Worm (Caenorhabditis elegans) whole organism, mixed stage, embryonic: Measurements from ENCODE around the gene E02C12.19.
A peak's percentile ranks its signal among the peaks of the same experiment; 100 is the strongest.
"Not testable (repeated sequence)": the region's sequence is repeated elsewhere in the genome, so short reads cannot be mapped to it uniquely, and the experiment has no call there.

Experiments
- blmp-1 ChIP-seq: fragments of 150-350 bp; optimal IDR thresholded peaks from 2 replicates; lab custom pipeline; 2014; ENCODE audit warnings: missing biosample characterization, missing genetic modification characterization
- ceh-83 ChIP-seq: fragments of 200-800 bp; sonication (Bioruptor generic); optimal IDR thresholded peaks from 2 replicates; lab custom pipeline; 2018; ENCODE audit warnings: mild to moderate bottlenecking, missing genetic modification characterization, missing compliant biosample characterization
- ces-1 ChIP-seq: fragments of 150-350 bp; optimal IDR thresholded peaks from 2 replicates; lab custom pipeline; 2014; ENCODE audit warnings: missing biosample characterization, missing genetic modification reagents, missing genetic modification characterization
- drap-1 ChIP-seq: fragments of 200-800 bp; sonication (Bioruptor generic); optimal IDR thresholded peaks from 3 replicates; lab custom pipeline; 2018; ENCODE audit warnings: mild to moderate bottlenecking, missing genetic modification characterization, missing compliant biosample characterization
- elt-1 ChIP-seq: sonication (generic microtip); optimal IDR thresholded peaks from 2 replicates; lab custom pipeline; 2017; ENCODE audit warnings: missing genetic modification characterization, mild to moderate bottlenecking, missing compliant biosample characterization, antibody characterized with exemption, moderate library complexity, borderline replicate concordance; ENCODE audit not compliant: insufficient read depth
- flh-1 ChIP-seq: fragments of 200-800 bp; sonication (Bioruptor generic); optimal IDR thresholded peaks from 2 replicates; lab custom pipeline; 2018; ENCODE audit warnings: mild to moderate bottlenecking, missing genetic modification characterization, moderate library complexity, missing compliant biosample characterization
- ham-2 ChIP-seq: fragments of 200-800 bp; sonication (Bioruptor generic); optimal IDR thresholded peaks from 2 replicates; lab custom pipeline; 2018; ENCODE audit warnings: mild to moderate bottlenecking, missing genetic modification characterization, missing compliant biosample characterization
- hlh-1 ChIP-seq: fragments of 150-350 bp; optimal IDR thresholded peaks from 2 replicates; lab custom pipeline; 2014; ENCODE audit warnings: missing biosample characterization, missing genetic modification reagents, missing genetic modification characterization
- lin-13 ChIP-seq: fragments of 150-350 bp; optimal IDR thresholded peaks from 2 replicates; lab custom pipeline; 2014; ENCODE audit warnings: missing biosample characterization, missing genetic modification characterization
- lsy-2 ChIP-seq: fragments of 150-350 bp; optimal IDR thresholded peaks from 2 replicates; lab custom pipeline; 2014; ENCODE audit warnings: missing biosample characterization, missing genetic modification characterization
- mab-5 ChIP-seq: fragments of 150-350 bp; optimal IDR thresholded peaks from 2 replicates; lab custom pipeline; 2014; ENCODE audit warnings: missing biosample characterization, missing genetic modification characterization
- mep-1 ChIP-seq: fragments of 150-350 bp; optimal IDR thresholded peaks from 2 replicates; lab custom pipeline; 2017; ENCODE audit warnings: missing biosample characterization, missing genetic modification reagents, missing genetic modification characterization, inconsistent platforms
- mls-2 ChIP-seq: sonication (generic microtip); optimal IDR thresholded peaks from 2 replicates; lab custom pipeline; 2016; ENCODE audit warnings: mild to moderate bottlenecking, missing genetic modification characterization, moderate library complexity, missing compliant biosample characterization
- nhr-12 ChIP-seq: fragments of 150-350 bp; optimal IDR thresholded peaks from 2 replicates; lab custom pipeline; 2014; ENCODE audit warnings: missing biosample characterization, missing genetic modification characterization
- nhr-2 ChIP-seq: fragments of 150-350 bp; optimal IDR thresholded peaks from 2 replicates; lab custom pipeline; 2014; ENCODE audit warnings: missing biosample characterization, missing genetic modification characterization
- nhr-28 ChIP-seq: fragments of 150-350 bp; optimal IDR thresholded peaks from 2 replicates; lab custom pipeline; 2014; ENCODE audit warnings: missing biosample characterization, missing genetic modification characterization
- nhr-76 ChIP-seq: sonication (generic microtip); optimal IDR thresholded peaks from 2 replicates; lab custom pipeline; 2017; ENCODE audit warnings: missing biosample characterization, missing genetic modification characterization
- pha-4 ChIP-seq: fragments of 150-350 bp; optimal IDR thresholded peaks from 2 replicates; lab custom pipeline; 2018; ENCODE audit warnings: missing biosample characterization, missing genetic modification reagents, missing genetic modification characterization
- sem-2 ChIP-seq: fragments of 200-800 bp; sonication (Bioruptor generic); optimal IDR thresholded peaks from 2 replicates; lab custom pipeline; 2018; ENCODE audit warnings: mild to moderate bottlenecking, missing genetic modification characterization, missing compliant biosample characterization
- snpc-4 ChIP-seq: fragments of 150-350 bp; optimal IDR thresholded peaks from 2 replicates; lab custom pipeline; 2014; ENCODE audit warnings: missing biosample characterization, missing genetic modification characterization
- sptf-1 ChIP-seq: sonication (generic microtip); optimal IDR thresholded peaks from 2 replicates; lab custom pipeline; 2017; ENCODE audit warnings: mild to moderate bottlenecking, missing genetic modification characterization, moderate library complexity, missing compliant biosample characterization
- tbx-8 ChIP-seq: fragments of 200-800 bp; sonication (Bioruptor generic); optimal IDR thresholded peaks from 2 replicates; lab custom pipeline; 2018; ENCODE audit warnings: mild to moderate bottlenecking, missing genetic modification characterization, moderate library complexity, missing compliant biosample characterization
- unc-120 ChIP-seq: sonication (generic microtip); optimal IDR thresholded peaks from 2 replicates; lab custom pipeline; 2017; ENCODE audit warnings: missing genetic modification characterization, missing compliant biosample characterization; ENCODE audit not compliant: poor library complexity, severe bottlenecking
- unc-39 ChIP-seq: fragments of 150-350 bp; optimal IDR thresholded peaks from 2 replicates; lab custom pipeline; 2014; ENCODE audit warnings: missing biosample characterization, missing genetic modification characterization
- unc-62 ChIP-seq: fragments of 150-350 bp; optimal IDR thresholded peaks from 2 replicates; lab custom pipeline; 2014; ENCODE audit warnings: missing biosample characterization, missing genetic modification reagents, missing genetic modification characterization
- zip-8 ChIP-seq: fragments of 150-350 bp; optimal IDR thresholded peaks from 2 replicates; lab custom pipeline; 2014; ENCODE audit warnings: missing biosample characterization, missing genetic modification characterization
- ztf-11 ChIP-seq: fragments of 150-350 bp; optimal IDR thresholded peaks from 2 replicates; lab custom pipeline; 2014; ENCODE audit warnings: missing biosample characterization, missing genetic modification characterization

Gene E02C12.19

DNA sequence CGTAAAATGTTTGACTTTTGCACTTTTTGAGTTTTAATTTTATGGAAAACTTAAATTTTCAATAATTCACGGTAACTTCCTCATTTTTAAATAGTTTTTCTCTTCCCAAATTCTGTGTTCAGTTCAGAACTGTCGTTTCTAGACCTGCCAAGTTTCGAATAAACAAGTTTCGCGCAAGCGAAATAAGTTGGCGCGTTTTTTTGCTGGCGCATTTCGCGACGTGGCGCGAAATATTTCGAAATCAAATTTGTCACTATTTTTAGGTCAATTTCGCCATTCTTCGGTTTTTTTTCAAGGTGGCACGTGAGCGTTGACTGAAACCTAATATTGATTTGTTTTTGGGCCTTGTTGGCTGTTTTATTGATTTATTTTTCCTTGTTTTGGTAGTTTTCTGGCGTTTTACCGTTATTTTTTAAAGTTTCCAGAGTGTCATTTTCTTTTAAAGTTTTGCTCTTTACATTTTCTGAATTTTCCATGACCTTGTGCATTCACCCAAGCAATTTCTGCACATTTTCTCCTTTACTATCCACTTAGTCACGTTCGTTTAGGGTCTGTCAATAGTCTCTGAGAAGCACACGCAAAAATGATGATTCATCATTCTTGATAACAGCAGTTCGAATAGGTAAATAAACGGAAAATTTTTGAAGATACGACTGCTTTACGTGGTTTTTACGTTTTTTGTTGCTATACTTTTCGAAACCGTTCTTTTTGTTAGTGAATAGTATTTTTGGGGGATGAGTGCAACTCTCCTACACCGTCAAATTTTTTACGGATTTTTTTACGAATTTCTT is 6.4 kb upstream of the E02C12.19 start:
- TF ChIP-seq ceh-83: no peak
- no peak for TF ChIP-seq sem-2 (GFP tag; lab: Kevin White, UChicago)
- no peak for TF ChIP-seq unc-62 (GFP tag; lab: Kevin White, UChicago)
- TF ChIP-seq mab-5: no peak
- TF ChIP-seq tbx-8 (GFP tag; lab: Kevin White, UChicago): no peak
- no peak for TF ChIP-seq ces-1 (GFP tag; lab: Kevin White, UChicago)
- TF ChIP-seq nhr-28 (tag; lab: Kevin White, UChicago): no peak
- no peak for TF ChIP-seq sptf-1
- TF ChIP-seq drap-1 (GFP tag; lab: Kevin White, UChicago): no peak
- TF ChIP-seq mls-2: no peak
- TF ChIP-seq ztf-11 (tag; lab: Kevin White, UChicago): no peak
- no peak for TF ChIP-seq zip-8

DNA sequence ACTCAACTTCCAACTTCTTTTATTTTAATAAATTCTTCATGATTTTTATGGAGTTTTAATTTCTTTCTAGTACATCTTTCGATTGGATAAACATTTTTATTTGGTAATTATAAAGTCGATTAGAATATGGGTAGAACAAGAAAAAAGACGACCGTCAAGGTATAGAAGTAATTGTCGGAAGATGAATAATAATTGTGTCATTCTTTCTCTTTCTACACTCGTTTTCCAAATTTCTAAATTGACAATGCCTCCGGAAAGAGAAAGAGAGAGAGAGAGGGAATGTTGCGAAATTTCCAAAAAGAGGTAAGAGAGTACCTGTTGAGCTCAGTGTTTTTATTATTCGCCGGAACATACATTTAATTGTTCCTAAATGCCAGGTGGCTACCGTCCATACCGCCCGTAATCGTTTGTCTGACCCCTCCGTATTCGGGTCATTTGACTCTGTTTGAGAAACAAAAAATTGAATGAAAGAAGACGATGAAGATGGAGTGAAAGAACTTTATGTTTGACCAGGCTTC is 5.6 kb upstream of the E02C12.19 start, which contains the start of gene E02C12.12:
E02C12.12 (minus strand) TSS at position 468 of the 518 bp plus-strand sequence.
- TF ChIP-seq unc-39 (tag; lab: Kevin White, UChicago): no peak
- TF ChIP-seq nhr-2 (tag; lab: Kevin White, UChicago): peak; percentile 51

DNA sequence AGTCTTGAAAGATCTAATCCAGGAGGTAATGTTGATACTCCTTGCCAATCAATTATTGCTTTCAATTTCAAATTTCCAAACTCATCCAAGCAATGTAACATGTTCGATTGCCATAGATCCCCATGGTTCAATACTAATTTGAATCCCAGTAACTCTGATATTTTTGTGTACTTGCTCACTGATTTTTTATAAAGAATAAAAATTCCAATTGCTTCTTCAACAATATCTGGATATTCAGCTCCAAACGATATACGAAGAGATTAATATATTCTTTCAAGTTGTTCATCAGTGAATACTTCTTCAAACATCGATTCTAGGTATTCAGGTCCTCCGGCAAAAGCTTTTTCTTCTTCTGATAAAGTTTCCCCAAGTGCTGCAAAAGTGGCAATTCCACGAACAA is 3.5 kb upstream of the E02C12.19 start, which contains the start of gene E02C12.11:
E02C12.11 (minus strand) TSS at position 101 of the 400 bp plus-strand sequence.
- TF ChIP-seq sptf-1; blmp-1; lin-13 (tag; lab: Kevin White, UChicago): not testable (repeated sequence)
- TF ChIP-seq, all 35 proteins: peak for 0; not testable (repeated sequence) for 35

DNA sequence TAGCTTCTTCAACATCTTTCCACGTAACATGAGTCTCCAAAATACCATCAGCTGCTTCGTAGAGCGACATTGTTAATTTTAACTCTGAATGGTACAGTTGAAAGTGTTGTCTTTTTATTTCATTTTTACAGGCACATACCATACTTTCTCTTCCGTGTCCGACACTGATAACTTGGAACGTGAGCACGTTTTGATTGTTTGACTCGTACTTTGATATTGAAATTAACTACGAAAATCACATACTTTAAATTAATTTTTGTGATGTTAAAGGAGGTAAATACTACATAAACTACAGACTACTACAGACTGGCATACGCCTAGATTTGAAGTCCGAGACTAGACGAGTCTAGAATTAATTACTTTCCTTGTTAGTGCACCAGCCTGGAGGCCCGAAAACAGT is 2.0 kb upstream of the E02C12.19 start, which contains the start of gene E02C12.10:
E02C12.10 (minus strand) TSS at position 75 of the 400 bp plus-strand sequence.
- no peak for TF ChIP-seq ces-1 (GFP tag; lab: Kevin White, UChicago)
- TF ChIP-seq, all 35 proteins: peak for 0

DNA sequence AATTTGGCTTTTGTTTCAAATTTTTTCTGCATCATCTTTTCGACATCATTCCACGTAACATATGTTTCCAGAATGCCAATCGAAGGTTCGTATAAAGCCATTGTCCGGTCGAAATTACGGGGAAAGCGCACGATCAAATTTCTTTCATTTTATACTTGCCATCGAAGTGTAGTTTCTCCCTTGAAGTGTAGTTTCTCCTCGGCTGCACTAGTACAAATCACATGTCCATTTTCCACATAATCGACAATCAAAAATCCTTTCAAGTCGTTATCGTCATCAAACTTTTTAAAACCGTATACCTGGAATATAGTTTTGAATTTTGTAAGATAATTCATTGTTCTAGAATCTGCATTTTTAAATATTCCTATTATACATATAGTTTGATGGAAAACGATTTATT is 939 bp downstream of the E02C12.19 start, which contains the start of gene E02C12.9:
E02C12.9 (minus strand) TSS at position 101 of the 400 bp plus-strand sequence.
- TF ChIP-seq sem-2 (GFP tag; lab: Kevin White, UChicago) (no peak), mep-1 (tag; lab: Kevin White, UChicago) (no peak), nhr-76 (tag; lab: Kevin White, UChicago) (no peak), ztf-11 (tag; lab: Kevin White, UChicago) (no peak), elt-1 (tag; lab: Kevin White, UChicago) (no peak), unc-120 (tag; lab: Kevin White, UChicago) (no peak), snpc-4 (no peak), hlh-1 (tag; lab: Kevin White, UChicago) (no peak), mls-2 (no peak), zip-8 (no peak), nhr-12 (tag; lab: Kevin White, UChicago) (no peak), ham-2 (GFP tag; lab: Kevin White, UChicago) (no peak), sptf-1 (no peak), lsy-2 (tag; lab: Kevin White, UChicago) (no peak), tbx-8 (GFP tag; lab: Kevin White, UChicago) (no peak)

DNA sequence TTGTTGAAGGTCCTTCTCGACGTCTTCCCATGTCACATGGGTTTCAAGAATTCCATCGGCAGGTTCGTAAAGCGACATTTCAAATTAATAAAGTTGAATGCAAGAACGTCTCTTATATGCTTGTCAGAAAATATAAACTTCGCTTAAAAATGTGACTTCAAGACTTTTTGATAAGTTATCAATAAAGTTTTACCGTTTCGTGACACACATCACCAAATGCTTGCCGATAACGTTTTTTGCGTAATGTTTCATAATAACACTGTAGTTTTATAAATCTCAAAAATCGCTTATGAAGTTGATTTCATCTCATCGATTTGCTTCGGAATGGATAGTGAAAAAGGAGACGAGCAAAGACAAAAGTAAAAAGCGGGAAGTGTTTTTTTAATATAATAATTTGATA is 2.8 kb downstream of the E02C12.19 start, which contains the start of gene E02C12.8:
E02C12.8 (minus strand) TSS at position 141 of the 400 bp plus-strand sequence.
- TF ChIP-seq flh-1: no peak
- no peak for TF ChIP-seq ham-2 (GFP tag; lab: Kevin White, UChicago)
- no peak for TF ChIP-seq pha-4 (tag; lab: Kevin White, UChicago)
- TF ChIP-seq nhr-76 (tag; lab: Kevin White, UChicago): no peak
- TF ChIP-seq unc-39 (tag; lab: Kevin White, UChicago): no peak
- no peak for TF ChIP-seq mab-5
